Worm (Caenorhabditis elegans) whole organism, early embryonic: ENCODE results near the gene glb-29.

Source experiments
- ama-1 ChIP-seq: fragments of 150-350 bp; optimal IDR thresholded peaks from 2 replicates; lab custom pipeline; 2014
- ceh-13 ChIP-seq: fragments of 200-800 bp; sonication (Bioruptor generic); optimal IDR thresholded peaks from 2 replicates; lab custom pipeline; 2018; ENCODE audit warnings: mild to moderate bottlenecking, missing genetic modification characterization, missing compliant biosample characterization
- hmg-4 ChIP-seq: fragments of 200-800 bp; sonication (Bioruptor generic); optimal IDR thresholded peaks from 2 replicates; lab custom pipeline; 2018; ENCODE audit warnings: mild to moderate bottlenecking, missing genetic modification characterization, missing compliant biosample characterization

DNA sequence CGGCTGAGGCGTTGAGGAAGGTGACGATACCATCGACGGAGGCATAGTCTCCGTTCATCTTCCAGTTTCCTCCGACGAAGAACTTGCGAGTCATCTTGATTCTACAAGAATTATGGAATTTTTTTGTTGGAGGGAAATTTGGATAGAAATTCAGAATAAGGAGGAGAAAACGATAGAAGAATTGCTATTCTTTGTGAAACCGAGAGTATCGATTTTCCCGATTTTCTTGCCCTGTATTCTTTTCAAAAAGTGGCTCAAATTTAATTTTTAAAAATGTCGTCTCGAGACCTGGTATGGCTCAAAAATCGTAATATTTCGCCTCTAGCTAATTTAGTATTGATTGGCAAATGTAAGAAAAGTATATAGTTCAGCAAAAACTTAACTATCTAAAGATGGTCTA lies 30.2 kb downstream of the glb-29 start, which contains the start of gene tpi-1:
- TF ChIP-seq ceh-13 (no peak), ama-1 (no peak), hmg-4 (GFP tag; lab: Kevin White, UChicago) (no peak)
